Comparison of ENCODE assay signal across 2 fruit fly cellular contexts in the genomic region with DNA sequence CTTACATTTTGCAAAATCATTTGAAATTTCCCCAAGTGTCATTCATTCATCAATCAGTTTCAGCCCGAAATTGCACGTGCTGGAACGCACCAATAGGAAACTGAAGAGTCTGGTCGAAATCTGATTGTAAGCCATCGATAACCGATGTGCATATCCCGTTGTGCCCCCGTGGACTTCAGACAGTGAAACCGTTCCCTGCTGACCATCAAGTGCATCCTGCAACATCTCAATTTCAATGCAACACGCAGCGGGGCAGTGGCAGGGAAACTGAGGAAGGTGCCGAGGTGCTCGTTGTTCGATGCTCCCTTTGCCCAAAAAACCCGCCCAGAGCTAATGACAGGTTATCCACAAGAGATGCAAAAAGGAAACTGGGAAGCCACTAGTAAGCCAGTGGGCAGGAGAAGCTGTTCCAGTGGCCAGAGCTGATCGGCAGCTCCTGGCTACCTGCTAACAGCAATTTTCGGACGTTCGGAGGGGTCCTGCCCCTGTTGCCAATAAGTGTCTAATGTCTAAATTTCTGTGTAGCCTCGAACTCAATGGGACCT.
TF ChIP-seq lines count a peak whose summit lies in the region.

No protein-coding gene starts in this region.

- no peak for TF ChIP-seq CTCF in whole organism, embryonic (GFP tag; optimal IDR thresholded peaks at IDR 0.05; lab: Kevin White, UChicago)

TF ChIP-seq in whole organism, 6 proteins besides CTCF, POLR2A, EP300 and RAD21:
- TF ChIP-seq Dll (optimal IDR thresholded peaks at IDR 0.05; lab: Kevin White, UChicago): peak; percentile 46
- TF ChIP-seq CG8478 (optimal IDR thresholded peaks at IDR 0.05; lab: Kevin White, UChicago): no peak

TF ChIP-seq in whole organism, embryonic, 481 proteins besides CTCF, POLR2A, EP300 and RAD21:
- TF ChIP-seq twi (tag; optimal IDR thresholded peaks at IDR 0.05; lab: Kevin White, UChicago) (peak; percentile 37), D (optimal IDR thresholded peaks at IDR 0.05; lab: Kevin White, UChicago) (peak; percentile 79), D (GFP tag; optimal IDR thresholded peaks at IDR 0.05; lab: Kevin White, UChicago) (no peak), zen (tag; optimal IDR thresholded peaks at IDR 0.05; lab: Kevin White, UChicago) (peak; percentile 70), Ets65A (GFP tag; lab: Kevin White, UChicago) (peak; percentile 54), B-H1 (GFP tag; IDR thresholded peaks at IDR 0.05; lab: Robert Waterston, UW) (no peak), CG8478 (optimal IDR thresholded peaks at IDR 0.05; lab: Kevin White, UChicago) (no peak), Elba2 (GFP tag; optimal IDR thresholded peaks at IDR 0.05; lab: Kevin White, UChicago) (peak; percentile 93), insv (GFP tag; optimal IDR thresholded peaks at IDR 0.05; lab: Kevin White, UChicago) (peak in 1 of 2 experiments; percentile 52)
